Worm (Caenorhabditis elegans): ENCODE results near the gene F43D2.3.

DNA sequence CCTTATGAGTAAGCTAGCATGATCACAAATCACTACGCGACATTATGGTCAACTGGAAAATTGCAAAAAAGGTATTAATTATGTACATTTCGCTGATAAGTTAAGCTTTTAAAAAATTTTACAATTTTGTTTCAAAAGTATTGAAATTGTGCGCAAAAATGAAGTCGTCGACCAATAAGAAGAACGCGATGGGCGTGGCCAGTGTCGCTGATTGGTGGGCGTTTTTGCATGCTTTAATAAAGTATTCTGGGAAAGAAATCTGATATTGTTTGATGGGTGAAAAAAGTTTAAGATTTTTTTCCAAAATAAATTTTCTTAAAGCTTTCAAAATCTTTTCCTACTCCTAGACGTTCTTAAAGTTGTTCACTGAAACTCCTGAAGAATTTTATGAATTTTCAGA lies 46.6 kb downstream of the F43D2.3 start:
- TF ChIP-seq dao-5 (tag; optimal IDR thresholded peaks at IDR 0.05) (no peak), W03F9.2 (tag; optimal IDR thresholded peaks at IDR 0.05) (no peak), him-1 (tag; optimal IDR thresholded peaks at IDR 0.05) (no peak)

All from whole organism, L4/young adult.